Fruit fly (Drosophila melanogaster) whole organism, embryonic: ENCODE data around the gene CG9616.

Experiments used
- B-H2 ChIP-seq: fragments of 200-800 bp; sonication (Bioruptor generic); optimal IDR thresholded peaks from 2 replicates; lab custom pipeline; 2018; ENCODE audit warnings: missing biosample characterization, mild to moderate bottlenecking, missing genetic modification characterization
- CG11085 ChIP-seq: fragments of 200-800 bp; sonication (Bioruptor generic); IDR thresholded peaks from 2 replicates; pipeline ENCODE4 v1.3.6; 2022; ENCODE audit warnings: missing biosample characterization, missing genetic modification characterization
- CG12155 ChIP-seq: fragments of 200-800 bp; sonication (Bioruptor generic); optimal IDR thresholded peaks from 3 replicates; lab custom pipeline; 2016; ENCODE audit warnings: missing biosample characterization, missing genetic modification characterization
- CG13424 ChIP-seq: fragments of 200-800 bp; sonication (Bioruptor generic); optimal IDR thresholded peaks from 2 replicates; lab custom pipeline; 2019; ENCODE audit warnings: missing biosample characterization, mild to moderate bottlenecking, missing genetic modification characterization, moderate library complexity
- CG16813 ChIP-seq: fragments of 200-800 bp; sonication (Bioruptor generic); IDR thresholded peaks from 3 replicates; pipeline ENCODE4 v1.3.6; 2022; ENCODE audit warnings: missing biosample characterization, missing genetic modification characterization; ENCODE audit not compliant: partially characterized antibody
- CG17359 ChIP-seq: fragments of 200-800 bp; sonication (Bioruptor generic); optimal IDR thresholded peaks from 3 replicates; lab custom pipeline; 2018; ENCODE audit warnings: missing biosample characterization, mild to moderate bottlenecking, missing genetic modification characterization, moderate library complexity
- CG17568 ChIP-seq: fragments of 200-800 bp; sonication (Bioruptor generic); optimal IDR thresholded peaks from 2 replicates; lab custom pipeline; 2018; ENCODE audit warnings: missing biosample characterization, mild to moderate bottlenecking, missing genetic modification characterization, moderate library complexity
- CG17802 ChIP-seq: fragments of 200-800 bp; sonication (Bioruptor generic); optimal IDR thresholded peaks from 2 replicates; lab custom pipeline; 2018; ENCODE audit warnings: missing biosample characterization, mild to moderate bottlenecking, missing genetic modification characterization, moderate library complexity
- CG2116 ChIP-seq: fragments of 200-800 bp; sonication (Bioruptor generic); optimal IDR thresholded peaks from 3 replicates; lab custom pipeline; 2018; ENCODE audit warnings: missing biosample characterization, mild to moderate bottlenecking, missing genetic modification characterization
- CG2120 ChIP-seq: fragments of 200-800 bp; sonication (Bioruptor generic); optimal IDR thresholded peaks from 3 replicates; lab custom pipeline; 2016; ENCODE audit warnings: missing biosample characterization, missing genetic modification characterization
- CG32772 ChIP-seq: fragments of 200-800 bp; sonication (Bioruptor generic); IDR thresholded peaks from 2 replicates; pipeline ENCODE4 v1.3.6; 2022; ENCODE audit warnings: missing biosample characterization, missing genetic modification characterization
- CG4404 ChIP-seq: fragments of 200-800 bp; sonication (Bioruptor generic); IDR thresholded peaks from 2 replicates; pipeline ENCODE4 v1.3.6; 2022; ENCODE audit warnings: missing biosample characterization, missing genetic modification characterization
- CG4730 ChIP-seq: fragments of 200-800 bp; sonication (Bioruptor generic); IDR thresholded peaks from 2 replicates; pipeline ENCODE4 v1.3.6; 2022; ENCODE audit warnings: missing biosample characterization, missing genetic modification characterization
- CG6254 ChIP-seq: fragments of 200-800 bp; sonication (Bioruptor generic); optimal IDR thresholded peaks from 3 replicates; lab custom pipeline; 2017; ENCODE audit warnings: mild to moderate bottlenecking, missing biosample characterization, missing genetic modification reagents, missing genetic modification characterization
- CG6683 ChIP-seq: fragments of 200-800 bp; sonication (Bioruptor generic); optimal IDR thresholded peaks from 2 replicates; lab custom pipeline; 2017; ENCODE audit warnings: missing biosample characterization, mild to moderate bottlenecking, missing genetic modification characterization, missing genetic modification reagents
- CG7745 ChIP-seq: fragments of 200-800 bp; sonication (Bioruptor generic); optimal IDR thresholded peaks from 2 replicates; lab custom pipeline; 2018; ENCODE audit warnings: missing biosample characterization, mild to moderate bottlenecking, missing genetic modification characterization, moderate library complexity
- Camta ChIP-seq: fragments of 200-800 bp; sonication (Bioruptor generic); optimal IDR thresholded peaks from 2 replicates; lab custom pipeline; 2016; ENCODE audit warnings: missing biosample characterization, missing genetic modification characterization
- D19A ChIP-seq: fragments of 200-800 bp; optimal IDR thresholded peaks from 3 replicates; lab custom pipeline; 2019; ENCODE audit warnings: missing biosample characterization, mild to moderate bottlenecking, missing genetic modification characterization, moderate library complexity
- Dad ChIP-seq: fragments of 200-800 bp; sonication (Bioruptor generic); optimal IDR thresholded peaks from 3 replicates; lab custom pipeline; 2016; ENCODE audit warnings: missing biosample characterization, missing genetic modification characterization
- HLH54F ChIP-seq: fragments of 200-800 bp; sonication (Bioruptor generic); optimal IDR thresholded peaks from 3 replicates; lab custom pipeline; 2016; ENCODE audit warnings: missing biosample characterization, missing genetic modification characterization
- Hand ChIP-seq: fragments of 200-800 bp; sonication (Bioruptor generic); optimal IDR thresholded peaks from 2 replicates; lab custom pipeline; 2017; ENCODE audit warnings: mild to moderate bottlenecking, missing biosample characterization, missing genetic modification reagents, missing genetic modification characterization
- Oaz ChIP-seq: fragments of 200-800 bp; sonication (Bioruptor generic); IDR thresholded peaks from 2 replicates; pipeline ENCODE4 v1.3.6; 2022; ENCODE audit warnings: missing biosample characterization, missing genetic modification characterization
- Oli ChIP-seq: fragments of 200-800 bp; sonication (Bioruptor generic); optimal IDR thresholded peaks from 2 replicates; lab custom pipeline; 2018; ENCODE audit warnings: missing biosample characterization, mild to moderate bottlenecking, missing genetic modification characterization, moderate library complexity
- Sry-δ ChIP-seq: fragments of 200-800 bp; sonication (Bioruptor generic); optimal IDR thresholded peaks from 2 replicates; lab custom pipeline; 2016; ENCODE audit warnings: missing biosample characterization, missing genetic modification characterization
- Trl ChIP-seq, 3 experiments: fragments of >200 bp in 2 of 3; fragments of 200-800 bp in 1 of 3; sonication (Bioruptor generic) in 1 of 3; optimal IDR thresholded peaks; 2 replicates in 1 of 3; 3 replicates in 2 of 3; lab custom pipeline; 2016 to 2017; ENCODE audit warnings: missing biosample characterization in 1 of 3, missing genetic modification characterization in 1 of 3
- Vsx1 ChIP-seq: fragments of 200-800 bp; sonication (Bioruptor generic); optimal IDR thresholded peaks from 2 replicates; lab custom pipeline; 2017; ENCODE audit warnings: missing biosample characterization, mild to moderate bottlenecking, missing genetic modification characterization, missing genetic modification reagents
- btn ChIP-seq: fragments of 200-800 bp; sonication (Bioruptor generic); optimal IDR thresholded peaks from 2 replicates; lab custom pipeline; 2016; ENCODE audit warnings: missing biosample characterization, missing genetic modification characterization
- disco-r ChIP-seq: fragments of 200-800 bp; sonication (Bioruptor generic); optimal IDR thresholded peaks from 2 replicates; lab custom pipeline; 2016; ENCODE audit warnings: missing biosample characterization, missing genetic modification characterization
- esg ChIP-seq: fragments of 200-800 bp; sonication (Bioruptor generic); conservative IDR thresholded peaks from 2 replicates; pipeline ENCODE4 v1.3.6; 2022; ENCODE audit warnings: missing biosample characterization, missing genetic modification characterization
- gce ChIP-seq: fragments of 200-800 bp; sonication (Bioruptor generic); IDR thresholded peaks from 3 replicates; pipeline ENCODE4 v1.3.6; 2022; ENCODE audit warnings: missing biosample characterization, missing genetic modification characterization
- grau ChIP-seq: fragments of 200-800 bp; optimal IDR thresholded peaks from 3 replicates; lab custom pipeline; 2019; ENCODE audit warnings: missing biosample characterization, mild to moderate bottlenecking, missing genetic modification characterization, moderate library complexity
- gro ChIP-seq: fragments of 200-800 bp; sonication (Bioruptor generic); optimal IDR thresholded peaks from 2 replicates; lab custom pipeline; 2016; ENCODE audit warnings: missing biosample characterization, missing genetic modification characterization
- lab ChIP-seq: fragments of 200-800 bp; sonication (Bioruptor generic); optimal IDR thresholded peaks from 3 replicates; lab custom pipeline; 2017; ENCODE audit warnings: missing biosample characterization, missing genetic modification characterization, mild to moderate bottlenecking, moderate library complexity, missing genetic modification reagents
- mld ChIP-seq: fragments of 200-800 bp; sonication (Bioruptor generic); IDR thresholded peaks from 3 replicates; pipeline ENCODE4 v1.3.6; 2022; ENCODE audit warnings: missing biosample characterization, missing genetic modification characterization; ENCODE audit not compliant: partially characterized antibody
- nau ChIP-seq: fragments of 200-800 bp; sonication (Bioruptor generic); optimal IDR thresholded peaks from 3 replicates; lab custom pipeline; 2017; ENCODE audit warnings: missing biosample characterization, mild to moderate bottlenecking, missing genetic modification characterization, missing genetic modification reagents
- nmo ChIP-seq: fragments of 200-800 bp; sonication (Bioruptor generic); optimal IDR thresholded peaks from 2 replicates; lab custom pipeline; 2018; ENCODE audit warnings: missing biosample characterization, mild to moderate bottlenecking, missing genetic modification characterization, moderate library complexity
- pho ChIP-seq: fragments of 200-800 bp; sonication (Bioruptor generic); optimal IDR thresholded peaks from 2 replicates; lab custom pipeline; 2016; ENCODE audit warnings: missing biosample characterization, missing genetic modification characterization
- pita ChIP-seq: fragments of 200-800 bp; sonication (Bioruptor generic); optimal IDR thresholded peaks from 2 replicates; lab custom pipeline; 2017; ENCODE audit warnings: missing biosample characterization, mild to moderate bottlenecking, missing genetic modification characterization
- run ChIP-seq: fragments of 200-800 bp; sonication (Bioruptor generic); optimal IDR thresholded peaks from 3 replicates; lab custom pipeline; 2018; ENCODE audit warnings: missing biosample characterization, mild to moderate bottlenecking, missing genetic modification characterization
- tap ChIP-seq: fragments of 200-800 bp; optimal IDR thresholded peaks from 3 replicates; lab custom pipeline; 2019; ENCODE audit warnings: missing biosample characterization, mild to moderate bottlenecking, missing genetic modification characterization, moderate library complexity
- tx ChIP-seq: fragments of 200-800 bp; sonication (Bioruptor generic); optimal IDR thresholded peaks from 2 replicates; lab custom pipeline; 2016; ENCODE audit warnings: missing biosample characterization, missing genetic modification characterization
- usp ChIP-seq: fragments of >200 bp; optimal IDR thresholded peaks from 2 replicates; lab custom pipeline; 2017; ENCODE audit warnings: missing biosample characterization, missing genetic modification characterization

Gene CG9616

DNA sequence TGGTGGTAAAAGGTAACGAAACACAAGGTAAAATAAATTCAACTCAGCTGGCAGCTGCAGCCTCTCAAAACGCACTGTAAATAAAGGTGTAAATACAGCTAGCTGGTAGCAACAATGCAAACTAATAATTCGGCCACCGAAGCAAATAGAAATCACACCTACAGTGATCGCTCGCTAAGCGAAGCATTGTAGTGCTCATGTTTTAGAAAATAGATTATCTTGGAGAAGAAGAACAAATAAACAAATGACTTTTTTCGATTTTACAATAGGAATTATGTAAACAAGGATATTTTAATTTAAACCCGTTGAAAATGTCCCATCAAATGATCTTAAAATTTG lies 39.1 kb upstream of the CG9616 start (continued):
- TF ChIP-seq CG2120: peak; percentile 2
- TF ChIP-seq pho: peak; percentile 34
- peak; percentile 14 for TF ChIP-seq Hand (GFP tag; lab: Kevin White, UChicago)
- no peak for TF ChIP-seq CG7745 (tag; lab: Kevin White, UChicago)
- TF ChIP-seq tx (GFP tag; lab: Kevin White, UChicago): peak; percentile 36
- no peak for TF ChIP-seq usp (GFP tag; lab: Kevin White, UChicago)
- TF ChIP-seq CG32772 (GFP tag; lab: Robert Waterston, UW): no peak
- peak; percentile 47 for TF ChIP-seq lab (GFP tag; lab: Kevin White, UChicago)
- TF ChIP-seq mld (GFP tag; lab: Robert Waterston, UW): no peak
- TF ChIP-seq esg: no peak
- peak; percentile 5 for TF ChIP-seq btn (GFP tag; lab: Kevin White, UChicago)
- no peak for TF ChIP-seq Oaz (GFP tag; lab: Robert Waterston, UW)
- no peak for TF ChIP-seq Vsx1
- TF ChIP-seq disco-r: no peak
- TF ChIP-seq Camta (GFP tag; lab: Kevin White, UChicago): no peak
- TF ChIP-seq Trl (optimal IDR thresholded peaks at IDR 0.05; lab: Kevin White, UChicago): no peak
- no peak for TF ChIP-seq Trl (GFP tag; optimal IDR thresholded peaks at IDR 0.05; lab: Kevin White, UChicago)
- TF ChIP-seq Oli: peak; percentile 56
- TF ChIP-seq grau: peak; percentile 92
- peak; percentile 10 for TF ChIP-seq nau (GFP tag; lab: Kevin White, UChicago)
- TF ChIP-seq CG16813: no peak
- TF ChIP-seq tap: no peak
- TF ChIP-seq CG2116 (GFP tag; lab: Kevin White, UChicago): no peak
- TF ChIP-seq HLH54F (GFP tag; lab: Kevin White, UChicago): peak; percentile 1
- TF ChIP-seq CG6683 (GFP tag; lab: Kevin White, UChicago): no peak
- no peak for TF ChIP-seq Dad (GFP tag; lab: Kevin White, UChicago)
- no peak for TF ChIP-seq CG4730 (GFP tag; lab: Robert Waterston, UW)
- TF ChIP-seq nmo: peak; percentile 24
- TF ChIP-seq CG17568 (GFP tag; lab: Kevin White, UChicago): peak; percentile 6
- peak; percentile 8 for TF ChIP-seq CG17802
- TF ChIP-seq CG6254 (GFP tag; lab: Kevin White, UChicago): no peak
- no peak for TF ChIP-seq CG4404
- no peak for TF ChIP-seq gro (GFP tag; lab: Kevin White, UChicago)
- no peak for TF ChIP-seq CG12155
- TF ChIP-seq B-H2: no peak
- TF ChIP-seq CG11085 (GFP tag; lab: Robert Waterston, UW): no peak
- no peak for TF ChIP-seq run (tag; lab: Kevin White, UChicago)
- peak; percentile 40 for TF ChIP-seq CG13424 (tag; lab: Kevin White, UChicago)
- TF ChIP-seq pita: no peak
- TF ChIP-seq CG17359 (tag; lab: Kevin White, UChicago): peak; percentile 49
- TF ChIP-seq gce (GFP tag; lab: Robert Waterston, UW): no peak
- no peak for TF ChIP-seq Sry-δ
- no peak for TF ChIP-seq D19A
